Worm (Caenorhabditis elegans) whole organism, L1 larva: Measurements from ENCODE around the gene rpl-11.1.

ENCODE experiments used
- C16A3.4 ChIP-seq: fragments of 150-350 bp; optimal IDR thresholded peaks from 2 replicates; lab custom pipeline; 2014; ENCODE audit warnings: missing biosample characterization, missing genetic modification characterization
- aha-1 ChIP-seq: fragments of 150-350 bp; optimal IDR thresholded peaks from 2 replicates; lab custom pipeline; 2014; ENCODE audit warnings: missing biosample characterization, missing genetic modification characterization
- blmp-1 ChIP-seq: fragments of 150-350 bp; optimal IDR thresholded peaks from 2 replicates; lab custom pipeline; 2014; ENCODE audit warnings: missing biosample characterization, missing genetic modification characterization
- ceh-63 ChIP-seq: fragments of 200-800 bp; sonication (Bioruptor generic); optimal IDR thresholded peaks from 2 replicates; lab custom pipeline; 2018; ENCODE audit warnings: mild to moderate bottlenecking, missing genetic modification characterization, missing compliant biosample characterization
- ceh-8 ChIP-seq: fragments of 200-800 bp; sonication (Bioruptor generic); optimal IDR thresholded peaks from 2 replicates; lab custom pipeline; 2018; ENCODE audit warnings: mild to moderate bottlenecking, missing genetic modification characterization, moderate library complexity, missing compliant biosample characterization
- ceh-82 ChIP-seq, 3 experiments: fragments of 150-350 bp in 1 of 3; sonication (generic microtip) in 2 of 3; optimal IDR thresholded peaks; 2 replicates each; lab custom pipeline; 2014 to 2017; ENCODE audit warnings: missing biosample characterization in 3 of 3, missing genetic modification characterization in 3 of 3
- ceh-88 ChIP-seq: fragments of 200-800 bp; sonication (Bioruptor generic); IDR thresholded peaks from 2 replicates; pipeline ENCODE4 v1.3.6; 2022; ENCODE audit warnings: missing genetic modification characterization, missing compliant biosample characterization
- ces-1 ChIP-seq: fragments of 150-350 bp; optimal IDR thresholded peaks from 2 replicates; lab custom pipeline; 2014; ENCODE audit warnings: missing biosample characterization, missing genetic modification reagents, missing genetic modification characterization
- dpl-1 ChIP-seq, 3 experiments: fragments of 150-350 bp in 2 of 3; sonication (generic microtip) in 1 of 3; optimal IDR thresholded peaks; 2 replicates each; lab custom pipeline; 2014 to 2017; ENCODE audit warnings: missing biosample characterization in 3 of 3, missing genetic modification characterization in 3 of 3, missing genetic modification reagents in 3 of 3
- efl-1 ChIP-seq, 4 experiments: fragments of 150-350 bp; optimal IDR thresholded peaks in 3 of 4; peaks in 1 of 4; 1 replicate in 1 of 4; 2 replicates in 3 of 4; lab custom pipeline; 2014; ENCODE audit warnings: missing biosample characterization in 2 of 4, missing genetic modification characterization in 2 of 4, missing genetic modification reagents in 2 of 4
- efl-3 ChIP-seq: fragments of 200-800 bp; sonication (Bioruptor generic); optimal IDR thresholded peaks from 2 replicates; lab custom pipeline; 2018; ENCODE audit warnings: mild to moderate bottlenecking, missing genetic modification characterization, missing compliant biosample characterization
- egl-27 ChIP-seq, 2 experiments: fragments of 150-350 bp in 1 of 2; sonication (generic microtip); optimal IDR thresholded peaks; 3 replicates each; lab custom pipeline; 2017 to 2018; ENCODE audit warnings: missing biosample characterization in 2 of 2, missing genetic modification characterization in 2 of 2, missing genetic modification reagents in 2 of 2
- elt-2 ChIP-seq: sonication (generic microtip); optimal IDR thresholded peaks from 2 replicates; lab custom pipeline; 2016; ENCODE audit warnings: missing genetic modification characterization, mild to moderate bottlenecking, inconsistent platforms, missing compliant biosample characterization, missing genetic modification reagents
- elt-3 ChIP-seq, 6 experiments: fragments of 150-350 bp in 1 of 6; sonication (generic microtip); optimal IDR thresholded peaks; 2 replicates each; lab custom pipeline; 2017 to 2018; ENCODE audit warnings: missing biosample characterization in 6 of 6, missing genetic modification characterization in 6 of 6, inconsistent platforms in 1 of 6
- fkh-10 ChIP-seq: sonication (generic microtip); optimal IDR thresholded peaks from 2 replicates; lab custom pipeline; 2017; ENCODE audit warnings: missing biosample characterization, missing genetic modification reagents, missing genetic modification characterization
- fkh-4 ChIP-seq: sonication (generic microtip); optimal IDR thresholded peaks from 2 replicates; lab custom pipeline; 2016; ENCODE audit warnings: missing compliant biosample characterization, missing genetic modification characterization, borderline replicate concordance
- fkh-8 ChIP-seq: sonication (generic microtip); optimal IDR thresholded peaks from 2 replicates; lab custom pipeline; 2016; ENCODE audit warnings: mild to moderate bottlenecking, missing genetic modification characterization, missing compliant biosample characterization
- grh-1 ChIP-seq: fragments of 200-800 bp; sonication (Bioruptor generic); IDR thresholded peaks from 2 replicates; pipeline ENCODE4 v1.3.6; 2022; ENCODE audit warnings: missing genetic modification reagents, missing genetic modification characterization, missing compliant biosample characterization
- hlh-17 ChIP-seq: fragments of 200-800 bp; sonication (Bioruptor generic); optimal IDR thresholded peaks from 2 replicates; lab custom pipeline; 2018; ENCODE audit warnings: missing genetic modification characterization, mild to moderate bottlenecking, missing compliant biosample characterization, moderate library complexity, borderline replicate concordance
- irx-1 ChIP-seq: sonication (generic microtip); optimal IDR thresholded peaks from 2 replicates; lab custom pipeline; 2016; ENCODE audit warnings: missing genetic modification characterization, missing compliant biosample characterization
- isw-1 ChIP-seq: fragments of 200-800 bp; sonication (Bioruptor generic); IDR thresholded peaks from 2 replicates; pipeline ENCODE4 v1.3.6; 2022; ENCODE audit warnings: missing genetic modification characterization, missing compliant biosample characterization
- lin-14 ChIP-seq: fragments of 200-800 bp; sonication (Bioruptor generic); optimal IDR thresholded peaks from 2 replicates; lab custom pipeline; 2018; ENCODE audit warnings: mild to moderate bottlenecking, missing genetic modification characterization, moderate library complexity, missing compliant biosample characterization
- lin-39 ChIP-seq: fragments of 150-350 bp; optimal IDR thresholded peaks from 2 replicates; lab custom pipeline; 2014; ENCODE audit warnings: missing biosample characterization, missing genetic modification reagents, missing genetic modification characterization
- lir-3 ChIP-seq: sonication (generic microtip); optimal IDR thresholded peaks from 2 replicates; lab custom pipeline; 2016; ENCODE audit warnings: mild to moderate bottlenecking, missing genetic modification characterization, moderate library complexity, missing compliant biosample characterization; ENCODE audit not compliant: poor library complexity
- lsy-2 ChIP-seq, 2 experiments: fragments of 150-350 bp; optimal IDR thresholded peaks; 2 replicates each; lab custom pipeline; 2014; ENCODE audit warnings: missing biosample characterization in 2 of 2, missing genetic modification characterization in 2 of 2
- mdl-1 ChIP-seq, 2 experiments: fragments of 150-350 bp; optimal IDR thresholded peaks; 2 replicates each; lab custom pipeline; 2014 to 2017; ENCODE audit warnings: missing biosample characterization in 2 of 2, missing genetic modification characterization in 2 of 2, inconsistent platforms in 1 of 2
- nhr-12 ChIP-seq: sonication (generic microtip); optimal IDR thresholded peaks from 2 replicates; lab custom pipeline; 2017; ENCODE audit warnings: missing biosample characterization, missing genetic modification characterization
- nhr-20 ChIP-seq: sonication (generic microtip); optimal IDR thresholded peaks from 2 replicates; lab custom pipeline; 2016; ENCODE audit warnings: mild to moderate bottlenecking, missing genetic modification characterization, missing compliant biosample characterization
- nhr-237 ChIP-seq: fragments of 150-350 bp; optimal IDR thresholded peaks from 2 replicates; lab custom pipeline; 2014; ENCODE audit warnings: missing biosample characterization, missing genetic modification characterization
- nhr-47 ChIP-seq: sonication (generic microtip); optimal IDR thresholded peaks from 2 replicates; lab custom pipeline; 2016; ENCODE audit warnings: mild to moderate bottlenecking, missing genetic modification characterization, moderate library complexity, missing compliant biosample characterization
- nhr-71 ChIP-seq: sonication (generic microtip); optimal IDR thresholded peaks from 2 replicates; lab custom pipeline; 2016; ENCODE audit warnings: mild to moderate bottlenecking, missing genetic modification characterization, moderate library complexity, missing compliant biosample characterization
- nhr-76 ChIP-seq: sonication (generic microtip); optimal IDR thresholded peaks from 2 replicates; lab custom pipeline; 2017; ENCODE audit warnings: missing biosample characterization, missing genetic modification characterization
- nhr-84 ChIP-seq: sonication (generic microtip); optimal IDR thresholded peaks from 2 replicates; lab custom pipeline; 2017; ENCODE audit warnings: missing biosample characterization, missing genetic modification characterization
- nhr-85 ChIP-seq: sonication (generic microtip); peaks from one replicate; lab custom pipeline; 2016; ENCODE audit warnings: missing genetic modification characterization, inconsistent platforms, missing compliant biosample characterization
- pag-3 ChIP-seq: sonication (generic microtip); optimal IDR thresholded peaks from 2 replicates; lab custom pipeline; 2017; ENCODE audit warnings: missing genetic modification characterization, mild to moderate bottlenecking, missing compliant biosample characterization, antibody characterized with exemption, borderline replicate concordance; ENCODE audit not compliant: insufficient read depth
- pqm-1 ChIP-seq: sonication (generic microtip); optimal IDR thresholded peaks from 3 replicates; lab custom pipeline; 2017; ENCODE audit warnings: missing biosample characterization, missing genetic modification characterization
- skn-1 ChIP-seq: fragments of 150-350 bp; optimal IDR thresholded peaks from 2 replicates; lab custom pipeline; 2014; ENCODE audit warnings: missing biosample characterization, missing genetic modification characterization
- snpc-4 ChIP-seq: fragments of 150-350 bp; optimal IDR thresholded peaks from 2 replicates; lab custom pipeline; 2014; ENCODE audit warnings: missing biosample characterization, missing genetic modification characterization
- snu-23 ChIP-seq: sonication (generic microtip); optimal IDR thresholded peaks from 2 replicates; lab custom pipeline; 2016; ENCODE audit warnings: missing genetic modification characterization, missing compliant biosample characterization
- sox-4 ChIP-seq: sonication (generic microtip); optimal IDR thresholded peaks from 2 replicates; lab custom pipeline; 2016; ENCODE audit warnings: missing genetic modification characterization, missing compliant biosample characterization
- sup-37 ChIP-seq: fragments of 200-800 bp; sonication (Bioruptor generic); optimal IDR thresholded peaks from 2 replicates; lab custom pipeline; 2018; ENCODE audit warnings: mild to moderate bottlenecking, missing genetic modification characterization, missing compliant biosample characterization
- swsn-7 ChIP-seq: sonication (generic microtip); optimal IDR thresholded peaks from 2 replicates; lab custom pipeline; 2016; ENCODE audit warnings: missing genetic modification characterization, missing compliant biosample characterization
- tbx-2 ChIP-seq: sonication (generic microtip); optimal IDR thresholded peaks from 2 replicates; lab custom pipeline; 2016; ENCODE audit warnings: missing genetic modification characterization, missing compliant biosample characterization
- tlp-1 ChIP-seq: fragments of 150-350 bp; optimal IDR thresholded peaks from 2 replicates; lab custom pipeline; 2014; ENCODE audit warnings: missing biosample characterization, missing genetic modification characterization
- unc-130 ChIP-seq: fragments of 150-350 bp; optimal IDR thresholded peaks from 2 replicates; lab custom pipeline; 2017; ENCODE audit warnings: missing biosample characterization, missing genetic modification characterization, inconsistent platforms
- unc-30 ChIP-seq: sonication (generic microtip); optimal IDR thresholded peaks from 2 replicates; lab custom pipeline; 2017; ENCODE audit warnings: missing biosample characterization, missing genetic modification characterization
- unc-62 ChIP-seq: fragments of 150-350 bp; optimal IDR thresholded peaks from 2 replicates; lab custom pipeline; 2014; ENCODE audit warnings: missing biosample characterization, missing genetic modification reagents, missing genetic modification characterization
- unc-86 ChIP-seq: sonication (generic microtip); optimal IDR thresholded peaks from 2 replicates; lab custom pipeline; 2016; ENCODE audit warnings: missing genetic modification characterization, missing compliant biosample characterization
- unc-98 ChIP-seq: fragments of 200-800 bp; sonication (Bioruptor generic); IDR thresholded peaks from 2 replicates; pipeline ENCODE4 v1.3.6; 2022; ENCODE audit warnings: missing genetic modification characterization, missing compliant biosample characterization
- zag-1 ChIP-seq: fragments of 150-350 bp; optimal IDR thresholded peaks from 2 replicates; lab custom pipeline; 2014; ENCODE audit warnings: missing biosample characterization, missing genetic modification characterization

rpl-11.1 gene

ce11 chrV:3610709-3611108 is 24.8 kb upstream of the rpl-11.1 start:
- TF ChIP-seq mdl-1 (tag; optimal IDR thresholded peaks at IDR 0.05; lab: Kevin White, UChicago) (peak in 1 of 2 experiments; percentile 76), blmp-1 (tag; lab: Kevin White, UChicago) (peak; percentile 84), isw-1 (no peak), lin-14 (GFP tag; lab: Kevin White, UChicago) (peak; percentile 56), tbx-2 (tag; lab: Kevin White, UChicago) (peak; percentile 2), dpl-1 (GFP tag; optimal IDR thresholded peaks at IDR 0.05; lab: Kevin White, UChicago) (peak in 1 of 3 experiments; percentile 15), efl-1 (optimal IDR thresholded peaks at IDR 0.05; lab: Kevin White, UChicago) (no peak), efl-1 (GFP tag; optimal IDR thresholded peaks at IDR 0.05 in 1 of 2; lab: Kevin White, UChicago) (no peak), lsy-2 (tag; optimal IDR thresholded peaks at IDR 0.05; lab: Kevin White, UChicago) (peak in 1 of 2 experiments; percentile 49), elt-3 (tag; optimal IDR thresholded peaks at IDR 0.05; lab: Kevin White, UChicago) (peak in 5 of 6 experiments; percentile 36 to 99 (median 89)), ces-1 (GFP tag; lab: Kevin White, UChicago) (no peak), nhr-20 (tag; lab: Kevin White, UChicago) (peak; percentile 77), C16A3.4 (tag; lab: Kevin White, UChicago) (peak; percentile 40), nhr-85 (tag; lab: Kevin White, UChicago) (peak; percentile 61), unc-130 (peak; percentile 87)

- TF ChIP-seq grh-1 = no peak
- no peak for TF ChIP-seq snu-23 (GFP tag; lab: Kevin White, UChicago)
- no peak for TF ChIP-seq swsn-7 (tag; lab: Kevin White, UChicago)
- TF ChIP-seq ceh-88 (GFP tag; lab: Robert Waterston, UW) = no peak
- TF ChIP-seq efl-1 (optimal IDR thresholded peaks at IDR 0.05; lab: Kevin White, UChicago) = no peak
- no peak for TF ChIP-seq efl-1 (GFP tag; optimal IDR thresholded peaks at IDR 0.05 in 1 of 2; lab: Kevin White, UChicago)
- TF ChIP-seq unc-86 (tag; lab: Kevin White, UChicago) = no peak
- no peak for TF ChIP-seq fkh-8
- TF ChIP-seq isw-1 = no peak
- TF ChIP-seq unc-98 (GFP tag; lab: Robert Waterston, UW) = no peak
- no peak for TF ChIP-seq fkh-10 (GFP tag; lab: Kevin White, UChicago)
- no peak for TF ChIP-seq nhr-12 (tag; lab: Kevin White, UChicago)
- TF ChIP-seq nhr-71 (tag; lab: Kevin White, UChicago) = no peak
- no peak for TF ChIP-seq unc-62
- no peak for TF ChIP-seq ceh-8
- no peak for TF ChIP-seq ceh-82 (tag; optimal IDR thresholded peaks at IDR 0.05; lab: Kevin White, UChicago)
- no peak for TF ChIP-seq nhr-47 (tag; lab: Kevin White, UChicago)
- no peak for TF ChIP-seq efl-3 (GFP tag; lab: Kevin White, UChicago)
- TF ChIP-seq fkh-4 = no peak
- no peak for TF ChIP-seq nhr-237 (tag; lab: Kevin White, UChicago)
- TF ChIP-seq skn-1 = no peak
- no peak for TF ChIP-seq sup-37
- no peak for TF ChIP-seq nhr-76
- TF ChIP-seq elt-3 (tag; optimal IDR thresholded peaks at IDR 0.05; lab: Kevin White, UChicago) = peak in 3 of 6 experiments; percentile 49 to 94 (median 67)
- no peak for TF ChIP-seq ceh-63 (GFP tag; lab: Kevin White, UChicago)
- no peak for TF ChIP-seq aha-1
- no peak for TF ChIP-seq unc-30 (tag; lab: Kevin White, UChicago)
- no peak for TF ChIP-seq irx-1 (tag; lab: Kevin White, UChicago)
- no peak for TF ChIP-seq elt-2 (tag; lab: Kevin White, UChicago)
- no peak for TF ChIP-seq sox-4 (tag; lab: Kevin White, UChicago)
- no peak for TF ChIP-seq zag-1
- TF ChIP-seq hlh-17 = no peak
- peak; percentile 67 for TF ChIP-seq nhr-20 (tag; lab: Kevin White, UChicago)
- no peak for TF ChIP-seq tlp-1 (tag; lab: Kevin White, UChicago)
- no peak for TF ChIP-seq nhr-84
- TF ChIP-seq pag-3 (tag; lab: Kevin White, UChicago) = no peak
- no peak for TF ChIP-seq lir-3 (tag; lab: Kevin White, UChicago)
- no peak for TF ChIP-seq snpc-4 (tag; lab: Kevin White, UChicago)
- TF ChIP-seq pqm-1 = no peak
- TF ChIP-seq dpl-1 (GFP tag; optimal IDR thresholded peaks at IDR 0.05; lab: Kevin White, UChicago) = no peak
- no peak for TF ChIP-seq lin-39
- TF ChIP-seq egl-27 (tag; optimal IDR thresholded peaks at IDR 0.05; lab: Kevin White, UChicago) = no peak
Observed at ce11 chrV:3606391-3606790, 20.5 kb upstream of the rpl-11.1 start.
